Worm (Caenorhabditis elegans): ENCODE results near the gene Y41D4A.3.

The Y41D4A.3 gene

ce11 chrIV:1713618-1714017 is 40.0 kb upstream of the Y41D4A.3 start:
- TF ChIP-seq sea-2 (GFP tag; optimal IDR thresholded peaks at IDR 0.05): no peak
- TF ChIP-seq skn-1 (tag; optimal IDR thresholded peaks at IDR 0.05): no peak
- TF ChIP-seq nhr-28 (tag; optimal IDR thresholded peaks at IDR 0.05): no peak
- no peak for TF ChIP-seq nhr-12 (tag; optimal IDR thresholded peaks at IDR 0.05)
- no peak for TF ChIP-seq zag-1 (tag; optimal IDR thresholded peaks at IDR 0.05)
- no peak for TF ChIP-seq daf-12 (tag; optimal IDR thresholded peaks at IDR 0.05)
- TF ChIP-seq R02D3.7 (tag; optimal IDR thresholded peaks at IDR 0.05): no peak

ce11 chrIV:1715705-1716104 is 37.9 kb upstream of the Y41D4A.3 start:
- no peak for TF ChIP-seq nhr-77 (tag; optimal IDR thresholded peaks at IDR 0.05)
- no peak for TF ChIP-seq unc-39 (tag; optimal IDR thresholded peaks at IDR 0.05)
- TF ChIP-seq tbx-2 (tag; optimal IDR thresholded peaks at IDR 0.05): no peak
- TF ChIP-seq R02D3.7 (tag; optimal IDR thresholded peaks at IDR 0.05): no peak
- no peak for TF ChIP-seq ceh-28 (tag; optimal IDR thresholded peaks at IDR 0.05)
- TF ChIP-seq skn-1 (tag; optimal IDR thresholded peaks at IDR 0.05): no peak
- no peak for TF ChIP-seq snpc-4 (tag; optimal IDR thresholded peaks at IDR 0.05)
- no peak for TF ChIP-seq nhr-11 (tag; optimal IDR thresholded peaks at IDR 0.05)
- TF ChIP-seq lin-39 (tag; optimal IDR thresholded peaks at IDR 0.05): no peak
- peak; percentile 60 for TF ChIP-seq nhr-25 (tag; optimal IDR thresholded peaks at IDR 0.05)
- TF ChIP-seq zag-1 (tag; optimal IDR thresholded peaks at IDR 0.05): no peak
- peak; percentile 14 for TF ChIP-seq nhr-23 (tag; optimal IDR thresholded peaks at IDR 0.05)
- no peak for TF ChIP-seq nhr-12 (tag; optimal IDR thresholded peaks at IDR 0.05)
- no peak for TF ChIP-seq lsy-12 (tag; optimal IDR thresholded peaks at IDR 0.05)
- no peak for TF ChIP-seq daf-12 (tag; optimal IDR thresholded peaks at IDR 0.05)
- TF ChIP-seq fkh-2 (tag; optimal IDR thresholded peaks at IDR 0.05): no peak
- TF ChIP-seq elt-2 (tag; optimal IDR thresholded peaks at IDR 0.05): no peak

DNA sequence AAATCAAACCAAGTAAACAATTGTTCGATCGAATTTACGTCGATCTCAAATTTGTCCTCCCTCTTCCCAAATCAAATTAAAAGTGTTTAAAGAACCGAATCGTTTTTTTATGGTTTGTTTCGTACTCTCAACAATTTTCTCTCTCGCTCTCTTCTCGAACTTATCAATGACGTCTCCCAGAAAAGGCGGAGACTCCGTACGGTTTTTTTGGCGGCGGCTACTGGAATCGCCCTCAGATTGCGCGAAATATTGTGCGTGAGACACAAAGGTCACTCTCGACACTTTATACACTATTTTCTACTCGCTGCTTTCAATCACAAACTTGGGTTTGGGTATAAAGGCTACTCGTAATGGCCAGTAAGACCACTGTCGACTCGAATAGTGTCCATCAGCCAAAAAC is 33.1 kb upstream of the Y41D4A.3 start, which contains the start of gene epic-2:
Gene epic-2 (plus strand): TSS at position 317 of the 400 bp plus-strand sequence.
- TF ChIP-seq ZK546.5 (tag; optimal IDR thresholded peaks at IDR 0.05) (no peak), ceh-16 (tag; optimal IDR thresholded peaks at IDR 0.05) (no peak), lsy-12 (tag; optimal IDR thresholded peaks at IDR 0.05) (no peak)

- TF ChIP-seq nhr-67 (tag; optimal IDR thresholded peaks at IDR 0.05): no peak
- TF ChIP-seq snpc-4 (tag; optimal IDR thresholded peaks at IDR 0.05): no peak
- TF ChIP-seq nhr-25 (tag; optimal IDR thresholded peaks at IDR 0.05): no peak
- no peak for TF ChIP-seq R02D3.7 (tag; optimal IDR thresholded peaks at IDR 0.05)
- TF ChIP-seq mml-1 (tag; optimal IDR thresholded peaks at IDR 0.05): no peak
- TF ChIP-seq ceh-9 (tag; optimal IDR thresholded peaks at IDR 0.05): no peak
- no peak for TF ChIP-seq elt-3 (tag; optimal IDR thresholded peaks at IDR 0.05)
- TF ChIP-seq lin-15B (tag; optimal IDR thresholded peaks at IDR 0.05): no peak
- no peak for TF ChIP-seq egl-27 (tag; optimal IDR thresholded peaks at IDR 0.05)
- no peak for TF ChIP-seq lin-39 (tag; optimal IDR thresholded peaks at IDR 0.05)
- TF ChIP-seq ceh-16 (tag; optimal IDR thresholded peaks at IDR 0.05): no peak
- TF ChIP-seq daf-12 (tag; optimal IDR thresholded peaks at IDR 0.05): no peak
These were observed 32.0 kb upstream of the Y41D4A.3 start for ce11 chrIV:1721610-1722009.

DNA sequence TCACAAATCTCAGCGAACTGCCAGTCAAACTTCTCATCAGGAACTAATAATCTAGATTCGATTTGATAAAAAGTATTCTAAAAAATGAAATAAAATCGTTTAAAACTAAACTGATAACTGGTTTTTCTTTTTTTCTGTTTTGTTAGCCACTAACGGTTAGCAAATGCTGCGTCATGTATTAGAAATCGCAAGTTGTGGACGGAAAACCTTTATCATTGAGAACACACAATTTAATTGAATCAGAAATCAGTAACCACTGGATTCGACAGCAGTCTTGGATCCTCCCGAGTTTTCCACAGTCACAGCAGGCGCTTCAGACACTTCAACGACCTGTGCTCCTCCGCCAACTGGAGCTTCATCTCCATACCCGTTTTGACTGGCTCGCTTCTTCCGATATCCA is 30.6 kb upstream of the Y41D4A.3 start:
- TF ChIP-seq nhr-25 (tag; optimal IDR thresholded peaks at IDR 0.05): peak; percentile 25
- peak; percentile 4 for TF ChIP-seq ama-1 (optimal IDR thresholded peaks at IDR 0.05)
- TF ChIP-seq nhr-43 (tag; optimal IDR thresholded peaks at IDR 0.05; ENCODE audit: poor library complexity, severe bottlenecking): peak; percentile 23
- TF ChIP-seq ztf-11 (tag; optimal IDR thresholded peaks at IDR 0.05): no peak

DNA sequence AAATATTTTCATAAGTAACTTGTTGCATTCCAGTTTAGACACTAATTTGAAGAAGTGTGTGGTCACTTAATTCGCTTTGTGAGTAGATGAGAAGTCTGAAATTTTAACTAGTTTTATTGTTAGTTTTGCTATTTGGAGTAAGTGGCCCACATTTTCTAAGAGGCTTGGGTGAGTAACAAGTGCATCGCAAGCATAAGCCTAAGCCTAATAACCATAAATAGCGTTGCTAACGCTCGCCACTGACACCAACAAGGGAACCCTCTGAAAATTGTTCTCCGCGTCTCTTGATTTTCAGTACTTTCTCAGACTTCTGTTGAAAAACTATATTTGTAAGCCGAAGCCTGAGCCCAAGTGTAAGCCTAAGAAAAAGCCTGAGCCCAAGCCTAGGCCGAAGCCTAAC is 29.3 kb upstream of the Y41D4A.3 start, which contains the start of gene epic-3:
Gene epic-3 (minus strand): TSS at position 101 of the 400 bp plus-strand sequence.
- TF ChIP-seq nhr-11 (tag; optimal IDR thresholded peaks at IDR 0.05) (no peak), ama-1 (optimal IDR thresholded peaks at IDR 0.05) (no peak), mml-1 (tag; optimal IDR thresholded peaks at IDR 0.05) (no peak), egl-5 (tag; optimal IDR thresholded peaks at IDR 0.05) (no peak), lin-15B (tag; optimal IDR thresholded peaks at IDR 0.05) (no peak), ceh-82 (tag; optimal IDR thresholded peaks at IDR 0.05) (no peak), lsy-12 (tag; optimal IDR thresholded peaks at IDR 0.05) (no peak), fos-1 (tag; optimal IDR thresholded peaks at IDR 0.05) (no peak), ZK546.5 (tag; optimal IDR thresholded peaks at IDR 0.05) (no peak), pqm-1 (tag; optimal IDR thresholded peaks at IDR 0.05) (no peak)

Measured in whole organism, L3 larva.